Worm (Caenorhabditis elegans) whole organism, young adult: ENCODE data around the gene hsp-12.3.

Source experiments
- T07F8.4 ChIP-seq: sonication (generic microtip); optimal IDR thresholded peaks from 2 replicates; lab custom pipeline; 2016; ENCODE audit warnings: mild to moderate bottlenecking, missing genetic modification characterization, moderate library complexity, missing compliant biosample characterization
- lir-1 ChIP-seq: fragments of 200-800 bp; sonication (Bioruptor generic); conservative IDR thresholded peaks from 2 replicates; pipeline ENCODE4 v1.3.6; 2022; ENCODE audit warnings: missing genetic modification reagents, missing genetic modification characterization, missing compliant biosample characterization
- tlf-1 ChIP-seq: fragments of 200-800 bp; sonication (Bioruptor generic); optimal IDR thresholded peaks from 2 replicates; lab custom pipeline; 2018; ENCODE audit warnings: mild to moderate bottlenecking, missing genetic modification characterization, missing compliant biosample characterization

DNA sequence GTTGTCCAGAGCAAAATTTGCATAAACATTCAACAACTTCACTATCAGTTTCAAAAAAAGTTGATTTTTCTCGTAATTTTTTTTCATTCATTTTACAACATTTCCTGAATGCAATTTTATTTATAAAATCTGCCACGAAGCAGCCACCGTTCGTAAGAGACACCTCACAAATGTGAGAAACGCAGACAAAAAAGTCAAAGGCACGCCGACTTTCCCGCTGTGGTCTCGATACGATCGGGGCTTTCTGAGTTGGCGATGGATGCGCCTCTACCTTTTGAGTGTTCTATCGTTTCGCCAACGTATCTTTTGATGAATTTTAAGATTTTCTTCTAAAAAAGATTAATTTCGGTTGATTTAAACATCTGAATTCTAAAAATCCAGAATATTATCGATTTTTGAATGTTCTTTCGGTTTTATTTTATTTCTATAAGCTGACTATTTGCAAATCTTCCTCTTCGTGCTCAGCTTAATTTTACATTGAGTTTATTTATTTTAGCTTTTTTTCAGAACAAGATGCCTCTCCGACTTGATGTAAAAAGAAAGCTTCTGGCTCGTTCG, 14.0 kb upstream of the hsp-12.3 start, which contains the start of gene copb-2:
- TF ChIP-seq lir-1 (GFP tag; lab: Robert Waterston, UW) (no peak), tlf-1 (GFP tag; lab: Kevin White, UChicago) (no peak), T07F8.4 (no peak)
